Fruit fly (Drosophila melanogaster): Measurements from ENCODE around the gene CG13622.

CG13622 gene

DNA sequence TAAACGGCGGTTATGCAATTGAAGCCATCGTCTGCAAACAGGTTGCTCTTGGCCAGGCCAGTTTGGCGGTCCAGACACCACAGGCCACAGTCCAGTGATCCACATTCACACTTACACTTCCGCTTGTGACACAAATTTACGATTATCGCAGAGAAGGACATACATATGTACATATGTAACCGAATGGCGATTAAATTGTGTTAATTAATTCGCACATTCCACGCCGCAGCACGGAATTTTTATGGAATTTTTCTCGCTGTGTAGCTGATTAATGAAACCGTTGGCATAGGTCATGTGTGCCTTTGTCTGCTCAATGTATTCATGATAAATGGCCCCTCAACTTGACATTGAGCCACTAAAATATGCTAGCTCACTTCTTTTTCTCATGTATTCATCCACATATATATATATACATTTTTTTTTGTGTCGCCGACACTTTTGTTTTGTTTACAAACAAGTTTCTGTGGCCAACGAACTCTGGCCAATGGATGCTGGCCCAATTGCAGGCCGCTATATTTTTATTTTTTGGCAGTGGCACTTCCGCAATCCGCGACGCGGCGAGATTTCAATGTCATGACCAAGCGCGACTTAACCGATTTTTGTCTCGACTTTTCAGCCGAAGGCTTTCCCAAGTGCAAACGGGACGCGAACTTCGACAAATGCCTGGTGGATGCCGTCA lies 2.6 kb upstream of the CG13622 start:
- peak; percentile 64; the same call in 2 of the 3 replicates for TF ChIP-seq eg (GFP tag; IDR thresholded peaks at IDR 0.05)
- peak; percentile 23 for TF ChIP-seq Lpt (GFP tag; optimal IDR thresholded peaks at IDR 0.05)
- no peak for TF ChIP-seq CG6808 (GFP tag; optimal IDR thresholded peaks at IDR 0.05)
- TF ChIP-seq Eip78C (GFP tag), result peak; percentile 28
- no peak for TF ChIP-seq CG10669 (GFP tag; optimal IDR thresholded peaks at IDR 0.05)
- TF ChIP-seq CG8119 (GFP tag; IDR thresholded peaks at IDR 0.05), result peak; percentile 54; the same call in 1 of the 3 replicates
- TF ChIP-seq CG6163 (GFP tag; IDR thresholded peaks at IDR 0.05), result peak; percentile 67; the same call in 2 of the 3 replicates
- no peak for TF ChIP-seq Eip93F (GFP tag; optimal IDR thresholded peaks at IDR 0.05)
- TF ChIP-seq CG11294 (GFP tag; IDR thresholded peaks at IDR 0.05), result peak; percentile 36; the same call in 1 of the 2 replicates
- peak; percentile 17 for TF ChIP-seq cyc (GFP tag; optimal IDR thresholded peaks at IDR 0.05)
- peak; percentile 15 for TF ChIP-seq Sox14 (GFP tag; optimal IDR thresholded peaks at IDR 0.05)
- TF ChIP-seq CG15336 (GFP tag; IDR thresholded peaks at IDR 0.05), result peak; percentile 58

dm6 chr3R:24524426-24524974 lies 1.0 kb upstream of the CG13622 start, which contains the start of gene Jhbp12:
Gene Jhbp12 (plus strand): TSS chr3R:24524794.
- TF ChIP-seq Lpt (GFP tag; optimal IDR thresholded peaks at IDR 0.05) (no peak), CG1621 (tag; optimal IDR thresholded peaks at IDR 0.05) (no peak), CG3032 (tag; optimal IDR thresholded peaks at IDR 0.05) (no peak), Eip78C (GFP tag) (peak; percentile 34), dsx (GFP tag; optimal IDR thresholded peaks at IDR 0.05; ENCODE audit: poor library complexity, severe bottlenecking) (no peak), Hr39 (GFP tag; optimal IDR thresholded peaks at IDR 0.05) (no peak), CG34406 (GFP tag; optimal IDR thresholded peaks at IDR 0.05) (no peak), acj6 (GFP tag; optimal IDR thresholded peaks at IDR 0.05) (no peak), Blimp-1 (GFP tag; optimal IDR thresholded peaks at IDR 0.05) (peak; percentile 41), CG8319 (GFP tag; optimal IDR thresholded peaks at IDR 0.05) (no peak), Ets96B (tag; optimal IDR thresholded peaks at IDR 0.05) (no peak), eg (GFP tag; IDR thresholded peaks at IDR 0.05) (no peak), lz (GFP tag; optimal IDR thresholded peaks at IDR 0.05) (no peak), CG15336 (GFP tag; IDR thresholded peaks at IDR 0.05) (no peak)

dm6 chr3R:24521313-24521712 lies 2.2 kb downstream of the CG13622 start:
- TF ChIP-seq Ets21C (GFP tag; optimal IDR thresholded peaks at IDR 0.05), result no peak

dm6 chr3R:24518150-24518580 lies 5.3 kb downstream of the CG13622 start, which contains the start of gene Pp1alpha-96A:
Gene Pp1alpha-96A (plus strand): TSS chr3R:24518270.
- no peak for TF ChIP-seq CG32006 (GFP tag; optimal IDR thresholded peaks at IDR 0.05)
- TF ChIP-seq CG4318 (GFP tag; optimal IDR thresholded peaks at IDR 0.05), result no peak
- no peak for TF ChIP-seq CG6163 (GFP tag; IDR thresholded peaks at IDR 0.05)
- peak; percentile 8 for TF ChIP-seq cyc (GFP tag; optimal IDR thresholded peaks at IDR 0.05)
- TF ChIP-seq CG15336 (GFP tag; IDR thresholded peaks at IDR 0.05), result no peak
- no peak for TF ChIP-seq CG6792 (GFP tag; optimal IDR thresholded peaks at IDR 0.05)
- TF ChIP-seq Hr39 (GFP tag; optimal IDR thresholded peaks at IDR 0.05), result peak; percentile 10
- no peak for TF ChIP-seq Hr38 (GFP tag; optimal IDR thresholded peaks at IDR 0.05)
- TF ChIP-seq Eip93F (GFP tag; optimal IDR thresholded peaks at IDR 0.05), result no peak
- TF ChIP-seq eg (GFP tag; IDR thresholded peaks at IDR 0.05), result no peak
- no peak for TF ChIP-seq lz (GFP tag; optimal IDR thresholded peaks at IDR 0.05)
- no peak for TF ChIP-seq fd59A (GFP tag; optimal IDR thresholded peaks at IDR 0.05)
- peak; percentile 39 for TF ChIP-seq vri (GFP tag; optimal IDR thresholded peaks at IDR 0.05)
- no peak for TF ChIP-seq Eip78C (GFP tag)
- TF ChIP-seq spab (GFP tag; optimal IDR thresholded peaks at IDR 0.05), result no peak
- peak; percentile 2 for TF ChIP-seq Smox (GFP tag; optimal IDR thresholded peaks at IDR 0.05)
- TF ChIP-seq CG31627 (GFP tag; optimal IDR thresholded peaks at IDR 0.05), result peak; percentile 15
- TF ChIP-seq Eip75B (GFP tag; optimal IDR thresholded peaks at IDR 0.05), result no peak
- no peak for TF ChIP-seq CG8632 (GFP tag; optimal IDR thresholded peaks at IDR 0.05)
- TF ChIP-seq Gug (GFP tag; IDR thresholded peaks at IDR 0.05), result no peak
- TF ChIP-seq CG11762 (GFP tag; optimal IDR thresholded peaks at IDR 0.05; ENCODE audit: insufficient read depth), result no peak
- no peak for TF ChIP-seq fd85E (GFP tag; optimal IDR thresholded peaks at IDR 0.05)
- TF ChIP-seq CG6276 (GFP tag; optimal IDR thresholded peaks at IDR 0.05), result no peak
- TF ChIP-seq CG1621 (tag; optimal IDR thresholded peaks at IDR 0.05), result peak; percentile 64
- TF ChIP-seq topi (GFP tag; optimal IDR thresholded peaks at IDR 0.05), result peak; percentile 25
- no peak for TF ChIP-seq Met (GFP tag; optimal IDR thresholded peaks at IDR 0.05)
- TF ChIP-seq svp (GFP tag), result peak; percentile 44
- TF ChIP-seq Sox14 (GFP tag; optimal IDR thresholded peaks at IDR 0.05), result no peak
- no peak for TF ChIP-seq Sox102F (GFP tag; optimal IDR thresholded peaks at IDR 0.05)
- no peak for TF ChIP-seq CG3032 (tag; optimal IDR thresholded peaks at IDR 0.05)
- TF ChIP-seq CG7368 (GFP tag; optimal IDR thresholded peaks at IDR 0.05), result no peak
